Worm (Caenorhabditis elegans) whole organism, L2 larva: ENCODE measurements around the gene Y113G7A.14.

Source experiments
- R02D3.7 ChIP-seq: fragments of 150-350 bp; optimal IDR thresholded peaks from 2 replicates; lab custom pipeline; 2014; ENCODE audit warnings: missing biosample characterization, missing genetic modification characterization
- ceh-16 ChIP-seq: fragments of 150-350 bp; optimal IDR thresholded peaks from 2 replicates; lab custom pipeline; 2014; ENCODE audit warnings: missing biosample characterization, missing genetic modification characterization
- lin-11 ChIP-seq: fragments of 150-350 bp; sonication (generic microtip); optimal IDR thresholded peaks from 2 replicates; lab custom pipeline; 2014; ENCODE audit warnings: missing biosample characterization, missing genetic modification characterization, inconsistent platforms, mixed read lengths
- nhr-11 ChIP-seq: fragments of 150-350 bp; optimal IDR thresholded peaks from 2 replicates; lab custom pipeline; 2014; ENCODE audit warnings: missing biosample characterization, missing genetic modification characterization
- nhr-129 ChIP-seq: fragments of 150-350 bp; optimal IDR thresholded peaks from 2 replicates; lab custom pipeline; 2014; ENCODE audit warnings: missing biosample characterization, missing genetic modification characterization
- nhr-6 ChIP-seq: fragments of 150-350 bp; optimal IDR thresholded peaks from 2 replicates; lab custom pipeline; 2014; ENCODE audit warnings: missing biosample characterization, missing genetic modification characterization
- unc-62 ChIP-seq: fragments of 150-350 bp; optimal IDR thresholded peaks from 2 replicates; lab custom pipeline; 2014; ENCODE audit warnings: missing biosample characterization, missing genetic modification reagents, missing genetic modification characterization

ce11 chrV:20127543-20127942 is 10.7 kb downstream of the Y113G7A.14 start:
- TF ChIP-seq lin-11 (tag; lab: Kevin White, UChicago) (no peak), nhr-6 (tag; lab: Kevin White, UChicago) (no peak), unc-62 (no peak), nhr-129 (tag; lab: Kevin White, UChicago) (no peak), ceh-16 (tag; lab: Kevin White, UChicago) (no peak), nhr-11 (tag; lab: Kevin White, UChicago) (no peak), R02D3.7 (tag; lab: Kevin White, UChicago) (no peak)
